Worm (Caenorhabditis elegans): Measurements from ENCODE around the gene rpl-11.2.
A peak's percentile ranks its signal among the peaks of the same experiment; 100 is the strongest.

rpl-11.2 gene

DNA sequence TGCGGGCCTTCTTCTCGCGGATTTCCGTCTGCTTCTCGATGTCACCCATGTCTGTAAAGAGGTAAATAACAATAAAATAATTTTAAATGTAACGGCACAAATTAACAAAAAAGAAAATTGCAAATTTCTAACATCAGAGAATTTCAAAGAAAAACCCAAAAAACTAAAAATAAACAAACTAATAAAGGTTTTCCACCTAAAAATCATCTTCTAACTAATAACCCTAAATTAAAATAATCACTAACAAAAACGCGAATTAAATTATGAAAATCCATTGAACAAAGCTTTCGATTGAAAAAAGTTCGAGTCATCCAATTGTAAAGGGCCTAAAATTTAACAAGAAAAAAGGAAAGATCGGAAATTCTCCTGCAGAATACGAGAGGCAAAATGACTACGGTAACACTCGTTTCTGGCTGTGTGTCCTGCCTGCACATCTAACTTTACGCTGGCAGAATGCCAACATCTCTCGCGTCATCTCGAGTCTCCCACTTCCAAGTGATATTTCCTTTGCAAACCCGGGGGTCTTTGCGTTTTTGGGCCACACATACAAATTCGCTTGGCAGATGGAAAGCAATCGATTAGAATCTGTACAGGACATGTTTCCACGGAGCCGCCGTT is at the start of gene rpl-11.2 (continued):
- no peak for TF ChIP-seq lsy-27 (tag; optimal IDR thresholded peaks at IDR 0.05; ENCODE audit: borderline replicate concordance, insufficient read depth)
- TF ChIP-seq egrh-3 (GFP tag; IDR thresholded peaks at IDR 0.05): no peak
- peak; percentile 15 for TF ChIP-seq snpc-4 (GFP tag; optimal IDR thresholded peaks at IDR 0.05)
- peak in 3 of 4 experiments; percentile 35 to 69 (median 63) for TF ChIP-seq snpc-4 (tag; optimal IDR thresholded peaks at IDR 0.05)
- no peak; the same call in 1 of the 2 replicates for TF ChIP-seq B0336.3 (GFP tag; IDR thresholded peaks at IDR 0.05)
- TF ChIP-seq F23B12.7 (tag; optimal IDR thresholded peaks at IDR 0.05; ENCODE audit: insufficient read depth): peak; percentile 84
- no peak for TF ChIP-seq B0035.1 (tag; optimal IDR thresholded peaks at IDR 0.05)
- peak; percentile 5 for TF ChIP-seq die-1 (tag; optimal IDR thresholded peaks at IDR 0.05)
- no peak for TF ChIP-seq nfya-2 (GFP tag; IDR thresholded peaks at IDR 0.05)
- TF ChIP-seq F37B4.10 (GFP tag; IDR thresholded peaks at IDR 0.05): no peak
- TF ChIP-seq ceh-100 (GFP tag; IDR thresholded peaks at IDR 0.05): 0 out of 2 replicates have a peak, but pooled peaks have one; percentile 46
- TF ChIP-seq repo-1 (tag; optimal IDR thresholded peaks at IDR 0.05): no peak
- no peak for TF ChIP-seq madf-6 (GFP tag; IDR thresholded peaks at IDR 0.05)
- TF ChIP-seq Y56A3A.18 (GFP tag; IDR thresholded peaks at IDR 0.05): no peak
- TF ChIP-seq athp-1 (tag; optimal IDR thresholded peaks at IDR 0.05): no peak
- TF ChIP-seq hlh-26 (GFP tag; conservative IDR thresholded peaks at IDR 0.05): no peak
- peak; percentile 74; the same call in 1 of the 2 replicates for TF ChIP-seq egl-18 (GFP tag; IDR thresholded peaks at IDR 0.05)
- no peak for TF ChIP-seq F52B5.7 (tag; optimal IDR thresholded peaks at IDR 0.05)
- TF ChIP-seq ztf-18 (tag; optimal IDR thresholded peaks at IDR 0.05): peak; percentile 45
- peak; percentile 40 for TF ChIP-seq ztf-22 (GFP tag; optimal IDR thresholded peaks at IDR 0.05)
- peak; percentile 82 for TF ChIP-seq madf-10 (tag; optimal IDR thresholded peaks at IDR 0.05)
- TF ChIP-seq hmg-1.2 (GFP tag; IDR thresholded peaks at IDR 0.05): no peak; the same call in none of the 2 replicates
- peak in 1 of 2 experiments; percentile 73 for TF ChIP-seq let-607 (tag; optimal IDR thresholded peaks at IDR 0.05)
- peak; percentile 66 for TF ChIP-seq F22D6.2 (tag; optimal IDR thresholded peaks at IDR 0.05)
- peak; percentile 16 for TF ChIP-seq ztf-3 (GFP tag; optimal IDR thresholded peaks at IDR 0.05)
- TF ChIP-seq snpc-3.4 (tag; optimal IDR thresholded peaks at IDR 0.05): no peak
- TF ChIP-seq D2030.7 (GFP tag; IDR thresholded peaks at IDR 0.05): no peak
- TF ChIP-seq lsl-1 (GFP tag; optimal IDR thresholded peaks at IDR 0.05): peak; percentile 32
- no peak for TF ChIP-seq ceh-58 (GFP tag; IDR thresholded peaks at IDR 0.05)
- TF ChIP-seq lir-1 (GFP tag; conservative IDR thresholded peaks at IDR 0.05): peak; percentile 66; the same call in 1 of the 2 replicates
- TF ChIP-seq nfyb-1 (GFP tag; IDR thresholded peaks at IDR 0.05): peak; percentile 88

DNA sequence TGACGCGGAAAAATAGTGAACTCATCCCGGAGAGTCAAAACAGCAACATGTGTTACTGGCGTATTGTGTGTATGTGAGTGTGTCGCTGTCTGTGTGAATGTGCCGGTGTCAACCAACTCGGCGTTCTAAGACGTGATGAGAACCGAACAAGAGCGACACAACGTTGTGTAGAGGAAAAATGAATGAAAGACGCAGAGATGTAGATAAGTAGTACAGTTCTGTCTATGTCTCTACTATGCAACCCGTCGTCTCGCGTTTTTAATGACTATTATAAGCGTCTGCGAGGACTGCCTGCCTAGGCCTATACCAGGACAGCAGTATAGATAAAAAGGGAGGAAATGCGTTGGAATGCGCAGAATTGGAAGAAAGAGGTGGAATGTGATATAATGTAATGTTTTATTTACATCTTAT is 45.6 kb upstream of the rpl-11.2 start:
- TF ChIP-seq ztf-28 (GFP tag; IDR thresholded peaks at IDR 0.05) (no peak), egl-44 (GFP tag; IDR thresholded peaks at IDR 0.05) (no peak), ekl-4 (GFP tag; IDR thresholded peaks at IDR 0.05) (no peak), C17E4.6 (GFP tag; IDR thresholded peaks at IDR 0.05) (no peak), dpl-1 (GFP tag; optimal IDR thresholded peaks at IDR 0.05) (no peak), atf-7 (tag; optimal IDR thresholded peaks at IDR 0.05) (peak; percentile 12), lag-1 (GFP tag; IDR thresholded peaks at IDR 0.05) (no peak), nhr-80 (tag; optimal IDR thresholded peaks at IDR 0.05) (peak; percentile 77), hmg-1.2 (GFP tag; IDR thresholded peaks at IDR 0.05) (peak; percentile 60; the same call in 1 of the 2 replicates), nhr-90 (tag; optimal IDR thresholded peaks at IDR 0.05) (no peak), let-607 (tag; optimal IDR thresholded peaks at IDR 0.05) (peak in 1 of 2 experiments; percentile 22), unc-62 (GFP tag; optimal IDR thresholded peaks at IDR 0.05) (no peak), efl-1 (GFP tag; optimal IDR thresholded peaks at IDR 0.05) (no peak), snpc-1.3 (tag; optimal IDR thresholded peaks at IDR 0.05; ENCODE audit: insufficient read depth) (no peak), C06A6.2 (GFP tag; conservative IDR thresholded peaks at IDR 0.05) (no peak), ets-4 (GFP tag; optimal IDR thresholded peaks at IDR 0.05) (peak; percentile 26), nhr-179 (tag; optimal IDR thresholded peaks at IDR 0.05) (no peak), ccch-3 (GFP tag; optimal IDR thresholded peaks at IDR 0.05) (no peak), nhr-27 (tag; optimal IDR thresholded peaks at IDR 0.05) (no peak), snpc-4 (GFP tag; optimal IDR thresholded peaks at IDR 0.05) (no peak), snpc-4 (tag; optimal IDR thresholded peaks at IDR 0.05) (no peak)
